Worm (Caenorhabditis elegans) whole organism, L4/young adult: ENCODE measurements around the gene ral-1.

ENCODE experiments used
- W03F9.2 ChIP-seq: fragments of 150-350 bp; optimal IDR thresholded peaks from 2 replicates; lab custom pipeline; 2014; ENCODE audit warnings: missing biosample characterization, missing genetic modification characterization
- dao-5 ChIP-seq: sonication (generic microtip); optimal IDR thresholded peaks from 2 replicates; lab custom pipeline; 2016; ENCODE audit warnings: missing genotype, missing genetic modification characterization, moderate library complexity, missing compliant biosample characterization
- him-1 ChIP-seq: sonication (generic microtip); optimal IDR thresholded peaks from 2 replicates; lab custom pipeline; 2016; ENCODE audit warnings: missing genotype, missing genetic modification reagents, missing genetic modification characterization, missing compliant biosample characterization

Gene ral-1

DNA sequence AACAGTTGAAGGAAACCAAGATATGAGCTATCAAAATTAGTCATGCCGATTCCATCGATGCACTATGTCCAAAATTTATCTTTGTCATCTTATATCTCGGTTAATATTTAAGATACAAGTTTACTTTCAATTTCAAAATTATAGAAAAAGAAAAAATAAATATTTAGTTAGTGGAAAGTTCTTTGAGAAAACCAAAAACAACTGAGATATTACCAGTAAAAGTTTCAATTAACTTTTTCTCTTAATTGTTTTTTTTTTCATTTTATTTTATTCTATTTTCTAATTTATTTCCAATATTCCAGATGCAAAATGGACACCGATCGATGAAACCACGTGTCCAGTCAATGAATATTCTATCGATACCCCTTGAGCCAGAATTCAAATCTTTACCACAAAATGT is 33.5 kb downstream of the ral-1 start, which contains the start of gene gei-1:
Gene gei-1, plus strand, starts transcription at position 301 of the 400 bp plus-strand sequence.
- no peak for TF ChIP-seq him-1

DNA sequence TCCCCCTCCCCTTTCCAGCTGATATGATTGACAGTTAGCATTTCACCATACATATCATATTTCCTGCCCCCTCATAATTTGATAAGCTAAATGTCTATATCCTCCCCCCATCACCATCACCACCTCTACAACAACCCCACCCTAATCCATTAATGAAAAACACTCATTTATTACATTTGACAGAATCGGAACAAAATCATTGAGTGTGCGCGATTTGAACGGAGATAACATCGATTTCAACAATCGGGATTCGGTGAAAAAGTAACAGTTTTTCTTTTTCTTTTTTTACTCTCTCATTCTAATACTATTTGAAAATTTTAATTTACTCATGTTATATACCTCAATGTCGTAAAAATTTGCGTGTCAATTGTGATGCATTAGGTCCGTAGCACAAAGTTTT is 34.7 kb downstream of the ral-1 start:
- TF ChIP-seq dao-5 (tag; lab: Kevin White, UChicago) = no peak
- TF ChIP-seq him-1 = no peak
- no peak for TF ChIP-seq W03F9.2 (tag; lab: Kevin White, UChicago)

ce11 chrIII:3346665-3347064 is 35.6 kb downstream of the ral-1 start:
- TF ChIP-seq him-1 = no peak
- TF ChIP-seq W03F9.2 (tag; lab: Kevin White, UChicago) = no peak
- no peak for TF ChIP-seq dao-5 (tag; lab: Kevin White, UChicago)

ce11 chrIII:3349061-3349460 is 38.0 kb downstream of the ral-1 start:
- TF ChIP-seq dao-5 (tag; lab: Kevin White, UChicago) (no peak), him-1 (no peak), W03F9.2 (tag; lab: Kevin White, UChicago) (no peak)

DNA sequence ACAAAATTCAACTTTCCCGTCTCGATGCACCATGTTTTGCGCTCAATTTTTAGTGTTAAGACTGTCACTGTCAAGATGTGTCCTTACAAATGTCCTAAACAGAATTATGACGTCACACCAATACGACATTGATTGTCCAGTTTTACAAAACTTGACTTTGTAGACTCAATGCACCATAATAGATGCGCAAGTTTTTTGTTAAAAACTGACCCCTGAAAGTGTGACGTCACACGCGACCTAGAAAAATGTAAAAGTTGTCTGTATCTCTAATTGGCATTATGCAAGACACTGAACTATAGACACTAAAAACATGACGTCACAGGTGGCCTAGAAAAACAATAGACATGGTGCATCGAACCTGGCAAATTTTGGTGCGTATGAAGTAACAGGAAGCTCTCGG is 40.0 kb downstream of the ral-1 start:
- TF ChIP-seq him-1 (no peak), W03F9.2 (tag; lab: Kevin White, UChicago) (no peak), dao-5 (tag; lab: Kevin White, UChicago) (no peak)

ce11 chrIII:3351672-3352071 is 40.6 kb downstream of the ral-1 start:
- TF ChIP-seq W03F9.2 (tag; lab: Kevin White, UChicago) (no peak), him-1 (no peak), dao-5 (tag; lab: Kevin White, UChicago) (no peak)

- no peak for TF ChIP-seq dao-5 (tag; lab: Kevin White, UChicago)
- no peak for TF ChIP-seq him-1
- TF ChIP-seq W03F9.2 (tag; lab: Kevin White, UChicago) = no peak
Observed at ce11 chrIII:3355791-3356190, 44.7 kb downstream of the ral-1 start.

- TF ChIP-seq W03F9.2 (tag; lab: Kevin White, UChicago) (no peak), him-1 (no peak), dao-5 (tag; lab: Kevin White, UChicago) (no peak)
Observed at ce11 chrIII:3360067-3360466, 49.0 kb downstream of the ral-1 start.
